Worm (Caenorhabditis elegans) whole organism, L4 larva: ENCODE data around the gene rpa-1.

Experiments used
- F10B5.3 ChIP-seq: sonication (generic microtip); optimal IDR thresholded peaks from 2 replicates; lab custom pipeline; 2016; ENCODE audit warnings: mild to moderate bottlenecking, missing genetic modification characterization, missing compliant biosample characterization
- F44E2.7 ChIP-seq: fragments of 200-800 bp; sonication (Bioruptor generic); IDR thresholded peaks from 2 replicates; pipeline ENCODE4 v2.1.2; 2022; ENCODE audit warnings: missing genetic modification characterization, missing compliant biosample characterization
- R02D3.7 ChIP-seq: fragments of 150-350 bp; sonication (generic microtip); optimal IDR thresholded peaks from 3 replicates; lab custom pipeline; 2014; ENCODE audit warnings: missing biosample characterization, missing genetic modification characterization
- T20F7.1 ChIP-seq: fragments of 200-800 bp; sonication (Bioruptor generic); optimal IDR thresholded peaks from 2 replicates; lab custom pipeline; 2018; ENCODE audit warnings: mild to moderate bottlenecking, missing genetic modification characterization, missing compliant biosample characterization
- T26A8.4 ChIP-seq: fragments of 200-800 bp; sonication (Bioruptor generic); IDR thresholded peaks from 2 replicates; pipeline ENCODE4 v1.3.6; 2022; ENCODE audit warnings: missing genetic modification characterization, missing compliant biosample characterization
- Y48G9A.11 ChIP-seq: fragments of 200-800 bp; sonication (Bioruptor generic); IDR thresholded peaks from 2 replicates; pipeline ENCODE4 v1.3.6; 2022; ENCODE audit warnings: missing genetic modification reagents, missing genetic modification characterization, missing compliant biosample characterization
- aly-2 ChIP-seq: sonication (generic microtip); optimal IDR thresholded peaks from 2 replicates; lab custom pipeline; 2018; ENCODE audit warnings: missing biosample characterization, missing genetic modification characterization
- arid-1 ChIP-seq: fragments of 200-800 bp; sonication (Bioruptor generic); conservative IDR thresholded peaks from 2 replicates; pipeline ENCODE4 v1.3.6; 2022; ENCODE audit warnings: missing genetic modification reagents, missing genetic modification characterization, missing compliant biosample characterization
- ceh-28 ChIP-seq: fragments of 150-350 bp; optimal IDR thresholded peaks from 2 replicates; lab custom pipeline; 2014; ENCODE audit warnings: missing biosample characterization, missing genetic modification reagents, missing genetic modification characterization
- ceh-62 ChIP-seq: sonication (generic microtip); optimal IDR thresholded peaks from 2 replicates; lab custom pipeline; 2017; ENCODE audit warnings: missing biosample characterization, missing genetic modification characterization
- ceh-82 ChIP-seq: sonication (generic microtip); optimal IDR thresholded peaks from 2 replicates; lab custom pipeline; 2017; ENCODE audit warnings: missing biosample characterization, missing genetic modification characterization
- cey-2 ChIP-seq: sonication (generic microtip); optimal IDR thresholded peaks from 3 replicates; lab custom pipeline; 2017; ENCODE audit warnings: missing genetic modification characterization, mild to moderate bottlenecking, missing compliant biosample characterization, antibody characterized with exemption, borderline replicate concordance; ENCODE audit not compliant: insufficient read depth
- daf-8 ChIP-seq: fragments of 200-800 bp; sonication (Bioruptor generic); IDR thresholded peaks from 2 replicates; pipeline ENCODE4 v1.3.6; 2022; ENCODE audit warnings: missing genetic modification characterization, missing compliant biosample characterization
- dmd-6 ChIP-seq: fragments of 200-800 bp; sonication (Bioruptor generic); IDR thresholded peaks from 2 replicates; pipeline ENCODE4 v1.3.6; 2022; ENCODE audit warnings: missing genetic modification reagents, missing genetic modification characterization, missing compliant biosample characterization
- dmd-9 ChIP-seq: fragments of 200-800 bp; sonication (Bioruptor generic); IDR thresholded peaks from 2 replicates; pipeline ENCODE4 v1.3.6; 2022; ENCODE audit warnings: missing genetic modification reagents, missing genetic modification characterization, missing compliant biosample characterization
- fkh-10 ChIP-seq: fragments of 150-350 bp; optimal IDR thresholded peaks from 2 replicates; lab custom pipeline; 2014; ENCODE audit warnings: missing biosample characterization, missing genetic modification reagents, missing genetic modification characterization
- fos-1 ChIP-seq: fragments of 150-350 bp; optimal IDR thresholded peaks from 2 replicates; lab custom pipeline; 2014; ENCODE audit warnings: missing biosample characterization, missing genetic modification characterization
- hlh-30 ChIP-seq: sonication (generic microtip); optimal IDR thresholded peaks from 2 replicates; lab custom pipeline; 2017; ENCODE audit warnings: antibody characterized with exemption, mild to moderate bottlenecking, missing genetic modification characterization, missing compliant biosample characterization; ENCODE audit not compliant: insufficient read depth
- lim-7 ChIP-seq: fragments of 200-800 bp; sonication (Bioruptor generic); IDR thresholded peaks from 2 replicates; pipeline ENCODE4 v1.3.6; 2022; ENCODE audit warnings: missing genetic modification characterization, missing compliant biosample characterization
- lin-15B ChIP-seq: fragments of 150-350 bp; sonication (generic microtip); optimal IDR thresholded peaks from 3 replicates; lab custom pipeline; 2014; ENCODE audit warnings: missing biosample characterization, missing genetic modification characterization
- lir-3 ChIP-seq: sonication (generic microtip); optimal IDR thresholded peaks from 2 replicates; lab custom pipeline; 2016; ENCODE audit warnings: mild to moderate bottlenecking, missing genetic modification characterization, missing compliant biosample characterization
- madf-5 ChIP-seq, 2 experiments: fragments of 200-800 bp; sonication (Bioruptor generic); IDR thresholded peaks; 2 replicates each; pipeline ENCODE4 v1.3.6; 2022; ENCODE audit warnings: missing compliant biosample characterization in 2 of 2, missing genetic modification characterization in 2 of 2
- madf-9 ChIP-seq: fragments of 200-800 bp; sonication (Bioruptor generic); conservative IDR thresholded peaks from 2 replicates; pipeline ENCODE4 v1.3.6; 2022; ENCODE audit warnings: missing genetic modification reagents, missing genetic modification characterization, missing compliant biosample characterization
- mdl-1 ChIP-seq, 2 experiments: fragments of 150-350 bp in 1 of 2; sonication (generic microtip) in 1 of 2; optimal IDR thresholded peaks; 2 replicates each; lab custom pipeline; 2014 to 2017; ENCODE audit warnings: missing biosample characterization in 2 of 2, missing genetic modification characterization in 2 of 2
- mep-1 ChIP-seq: fragments of 150-350 bp; sonication (generic microtip); optimal IDR thresholded peaks from 3 replicates; lab custom pipeline; 2014; ENCODE audit warnings: missing biosample characterization, missing genetic modification characterization
- mxl-3 ChIP-seq: fragments of 200-800 bp; sonication (Bioruptor generic); optimal IDR thresholded peaks from 2 replicates; lab custom pipeline; 2018; ENCODE audit warnings: mild to moderate bottlenecking, missing genetic modification characterization, missing compliant biosample characterization
- nhr-10 ChIP-seq: fragments of 150-350 bp; optimal IDR thresholded peaks from 2 replicates; lab custom pipeline; 2014; ENCODE audit warnings: missing biosample characterization, missing genetic modification characterization
- nhr-111 ChIP-seq: fragments of 200-800 bp; sonication (Bioruptor generic); optimal IDR thresholded peaks from 2 replicates; lab custom pipeline; 2018; ENCODE audit warnings: mild to moderate bottlenecking, missing genetic modification characterization, missing compliant biosample characterization
- nhr-237 ChIP-seq: sonication (generic microtip); optimal IDR thresholded peaks from 2 replicates; lab custom pipeline; 2017; ENCODE audit warnings: missing biosample characterization, missing genetic modification characterization
- nhr-42 ChIP-seq: fragments of 200-800 bp; sonication (Bioruptor generic); IDR thresholded peaks from 2 replicates; pipeline ENCODE4 v1.3.6; 2022; ENCODE audit warnings: missing genetic modification characterization, missing compliant biosample characterization
- nhr-48 ChIP-seq: sonication (generic microtip); optimal IDR thresholded peaks from 2 replicates; lab custom pipeline; 2016; ENCODE audit warnings: mild to moderate bottlenecking, missing genetic modification characterization, missing compliant biosample characterization
- nhr-6 ChIP-seq: fragments of 150-350 bp; optimal IDR thresholded peaks from 2 replicates; lab custom pipeline; 2014; ENCODE audit warnings: missing biosample characterization, missing genetic modification characterization
- pha-4 ChIP-seq, 2 experiments: fragments of 150-350 bp in 1 of 2; fragments of 200-800 bp in 1 of 2; sonication (Bioruptor generic) in 1 of 2; IDR thresholded peaks in 1 of 2; optimal IDR thresholded peaks in 1 of 2; 2 replicates each; pipeline versions ENCODE4 v1.3.6 to Lab custom; 2014 to 2022; ENCODE audit warnings: missing genetic modification characterization in 2 of 2, missing genetic modification reagents in 2 of 2, missing biosample characterization in 1 of 2, missing compliant biosample characterization in 1 of 2
- php-3 ChIP-seq: fragments of 200-800 bp; sonication (Bioruptor generic); IDR thresholded peaks from 2 replicates; pipeline ENCODE4 v1.3.6; 2022; ENCODE audit warnings: missing genetic modification reagents, missing genetic modification characterization, missing compliant biosample characterization
- pqm-1 ChIP-seq: sonication (generic microtip); optimal IDR thresholded peaks from 2 replicates; lab custom pipeline; 2017; ENCODE audit warnings: missing biosample characterization, missing genetic modification characterization
- rbr-2 ChIP-seq: sonication (generic microtip); optimal IDR thresholded peaks from 2 replicates; lab custom pipeline; 2016; ENCODE audit warnings: missing genotype, missing genetic modification characterization, missing compliant biosample characterization
- saeg-2 ChIP-seq: fragments of 200-800 bp; sonication (Bioruptor generic); IDR thresholded peaks from 2 replicates; pipeline ENCODE4 v1.3.6; 2022; ENCODE audit warnings: missing genetic modification reagents, missing genetic modification characterization, missing compliant biosample characterization
- set-16 ChIP-seq: fragments of 200-800 bp; sonication (Bioruptor generic); IDR thresholded peaks from 2 replicates; pipeline ENCODE4 v1.3.6; 2022; ENCODE audit warnings: missing genetic modification reagents, missing genetic modification characterization, missing compliant biosample characterization
- skn-1 ChIP-seq: fragments of 150-350 bp; optimal IDR thresholded peaks from 2 replicates; lab custom pipeline; 2014; ENCODE audit warnings: missing biosample characterization, missing genetic modification characterization
- unc-39 ChIP-seq: sonication (generic microtip); optimal IDR thresholded peaks from 2 replicates; lab custom pipeline; 2017; ENCODE audit warnings: missing biosample characterization, missing genetic modification characterization
- unc-62 ChIP-seq, 3 experiments: fragments of 150-350 bp in 1 of 3; sonication (generic microtip); optimal IDR thresholded peaks in 2 of 3; peaks in 1 of 3; 1 replicate in 1 of 3; 2 replicates in 2 of 3; lab custom pipeline; 2014 to 2017; ENCODE audit warnings: missing biosample characterization in 3 of 3, missing genetic modification characterization in 3 of 3, missing genetic modification reagents in 3 of 3, missing genotype in 1 of 3
- vab-7 ChIP-seq: fragments of 200-800 bp; sonication (Bioruptor generic); IDR thresholded peaks from 2 replicates; pipeline ENCODE4 v1.3.6; 2022; ENCODE audit warnings: missing genetic modification reagents, missing genetic modification characterization, missing compliant biosample characterization

The rpa-1 gene

ce11 chrII:7695636-7696035 is 31.3 kb downstream of the rpa-1 start (continued):
- TF ChIP-seq nhr-10 (tag; lab: Kevin White, UChicago) (no peak), nhr-111 (no peak), hlh-30 (peak; percentile 17), fos-1 (no peak), lim-7 (no peak), nhr-48 (tag; lab: Kevin White, UChicago) (no peak), arid-1 (GFP tag; lab: Robert Waterston, UW) (no peak), mdl-1 (tag; optimal IDR thresholded peaks at IDR 0.05; lab: Kevin White, UChicago) (peak in 1 of 2 experiments; percentile 61), ceh-28 (no peak), pqm-1 (tag; lab: Kevin White, UChicago) (peak; percentile 95), aly-2 (no peak), cey-2 (tag; lab: Kevin White, UChicago) (no peak), set-16 (GFP tag; lab: Robert Waterston, UW) (no peak), vab-7 (GFP tag; lab: Robert Waterston, UW) (no peak), R02D3.7 (tag; lab: Kevin White, UChicago) (no peak), ceh-62 (no peak), dmd-6 (peak; percentile 92), lir-3 (tag; lab: Kevin White, UChicago) (no peak), skn-1 (tag; lab: Kevin White, UChicago) (no peak), F44E2.7 (GFP tag; lab: Robert Waterston, UW) (no peak), pha-4 (GFP tag; IDR thresholded peaks at IDR 0.05; lab: Robert Waterston, UW) (no peak), pha-4 (tag; optimal IDR thresholded peaks at IDR 0.05; lab: Kevin White, UChicago) (no peak), ceh-82 (no peak), madf-9 (GFP tag; lab: Robert Waterston, UW) (no peak), saeg-2 (GFP tag; lab: Robert Waterston, UW) (0 out of 2 replicates have a peak, but pooled peaks have one; percentile 35), php-3 (GFP tag; lab: Robert Waterston, UW) (peak; percentile 98), dmd-9 (GFP tag; lab: Robert Waterston, UW) (no peak), T20F7.1 (GFP tag; lab: Kevin White, UChicago) (peak; percentile 20), madf-5 (GFP tag; IDR thresholded peaks at IDR 0.05; lab: Robert Waterston, UW) (no peak), nhr-42 (GFP tag; lab: Robert Waterston, UW) (no peak), unc-39 (tag; lab: Kevin White, UChicago) (no peak), T26A8.4 (GFP tag; lab: Robert Waterston, UW) (no peak), nhr-237 (tag; lab: Kevin White, UChicago) (no peak), nhr-6 (tag; lab: Kevin White, UChicago) (no peak), mep-1 (tag; lab: Kevin White, UChicago) (no peak), fkh-10 (GFP tag; lab: Kevin White, UChicago) (no peak), rbr-2 (tag; lab: Kevin White, UChicago) (no peak), Y48G9A.11 (GFP tag; lab: Robert Waterston, UW) (no peak), F10B5.3 (tag; lab: Kevin White, UChicago) (no peak), unc-62 (GFP tag; optimal IDR thresholded peaks at IDR 0.05 in 1 of 2; lab: Kevin White, UChicago) (peak in 1 of 2 experiments; percentile 26), unc-62 (tag; optimal IDR thresholded peaks at IDR 0.05; lab: Kevin White, UChicago) (no peak), daf-8 (GFP tag; lab: Robert Waterston, UW) (no peak), mxl-3 (GFP tag; lab: Kevin White, UChicago) (peak; percentile 88), lin-15B (tag; lab: Kevin White, UChicago) (no peak)
